Fruit fly (Drosophila melanogaster) whole organism: ENCODE results near the gene CG44261.

Experiments used
- CG8478 ChIP-seq: fragments of >200 bp; optimal IDR thresholded peaks from 2 replicates; lab custom pipeline; 2018; ENCODE audit warnings: inconsistent platforms
- Dll ChIP-seq: fragments of >200 bp; optimal IDR thresholded peaks from 2 replicates; lab custom pipeline; 2017
- EcR ChIP-seq, 2 experiments: fragments of >200 bp; optimal IDR thresholded peaks; 2 replicates each; lab custom pipeline; 2017; ENCODE audit warnings: missing biosample characterization in 2 of 2, missing genetic modification characterization in 2 of 2, missing genetic modification reagents in 2 of 2
- pan ChIP-seq: fragments of >200 bp; optimal IDR thresholded peaks from 2 replicates; lab custom pipeline; 2017
- psq ChIP-seq: fragments of >200 bp; optimal IDR thresholded peaks from 2 replicates; lab custom pipeline; 2017

dm6 chr3R:9418373-9419299 is 10.7 kb upstream of the CG44261 start:
- TF ChIP-seq EcR (GFP tag; optimal IDR thresholded peaks at IDR 0.05; lab: Kevin White, UChicago) (no peak), Dll (lab: Kevin White, UChicago) (no peak), psq (lab: Kevin White, UChicago) (no peak), pan (lab: Kevin White, UChicago) (no peak), CG8478 (no peak)
